Fruit fly (Drosophila melanogaster) whole organism, embryonic: ENCODE data around the gene CG5382.
A peak's percentile ranks its signal among the peaks of the same experiment; 100 is the strongest.

Experiments
- CG10209 ChIP-seq: fragments of 200-800 bp; sonication (Bioruptor generic); optimal IDR thresholded peaks from 3 replicates; lab custom pipeline; 2017; ENCODE audit warnings: missing biosample characterization, mild to moderate bottlenecking, missing genetic modification characterization, missing genetic modification reagents
- CG10321 ChIP-seq: fragments of 200-800 bp; sonication (Bioruptor generic); IDR thresholded peaks from 2 replicates; pipeline ENCODE4 v1.3.6; 2022; ENCODE audit warnings: missing biosample characterization, missing genetic modification characterization
- CG10431 ChIP-seq: fragments of 200-800 bp; sonication (Bioruptor generic); optimal IDR thresholded peaks from 3 replicates; lab custom pipeline; 2018; ENCODE audit warnings: missing biosample characterization, mild to moderate bottlenecking, missing genetic modification characterization
- CG11560 ChIP-seq: fragments of 200-800 bp; sonication (Bioruptor generic); IDR thresholded peaks from 3 replicates; pipeline ENCODE4 v1.3.6; 2022; ENCODE audit warnings: missing biosample characterization, missing genetic modification characterization
- CG12659 ChIP-seq: fragments of 200-800 bp; sonication (Bioruptor generic); optimal IDR thresholded peaks from 3 replicates; lab custom pipeline; 2017; ENCODE audit warnings: mild to moderate bottlenecking, missing biosample characterization, missing genetic modification reagents, missing genetic modification characterization
- CG13287 ChIP-seq: fragments of 200-800 bp; sonication (Bioruptor generic); IDR thresholded peaks from 2 replicates; pipeline ENCODE4 v1.3.6; 2022; ENCODE audit warnings: missing biosample characterization, missing genetic modification characterization; ENCODE audit not compliant: partially characterized antibody
- CG13894 ChIP-seq: fragments of 200-800 bp; sonication (Bioruptor generic); optimal IDR thresholded peaks from 3 replicates; lab custom pipeline; 2018; ENCODE audit warnings: missing biosample characterization, mild to moderate bottlenecking, missing genetic modification characterization, moderate library complexity
- CG14860 ChIP-seq: fragments of 200-800 bp; sonication (Bioruptor generic); IDR thresholded peaks from 3 replicates; pipeline ENCODE4 v1.3.6; 2022; ENCODE audit warnings: missing biosample characterization, missing genetic modification characterization; ENCODE audit not compliant: partially characterized antibody
- CG2116 ChIP-seq: fragments of 200-800 bp; sonication (Bioruptor generic); optimal IDR thresholded peaks from 3 replicates; lab custom pipeline; 2018; ENCODE audit warnings: missing biosample characterization, mild to moderate bottlenecking, missing genetic modification characterization
- CG31365 ChIP-seq: fragments of 200-800 bp; sonication (Bioruptor generic); optimal IDR thresholded peaks from 2 replicates; lab custom pipeline; 2018; ENCODE audit warnings: missing biosample characterization, mild to moderate bottlenecking, missing genetic modification characterization
- CG3163 ChIP-seq: fragments of 200-800 bp; sonication (Bioruptor generic); optimal IDR thresholded peaks from 3 replicates; lab custom pipeline; 2016; ENCODE audit warnings: missing biosample characterization, missing genetic modification characterization
- CG34224 ChIP-seq: fragments of 200-800 bp; sonication (Bioruptor generic); IDR thresholded peaks from 3 replicates; pipeline ENCODE4 v1.3.6; 2022; ENCODE audit warnings: missing biosample characterization, missing genetic modification characterization; ENCODE audit not compliant: partially characterized antibody
- CG4360 ChIP-seq: fragments of 200-800 bp; sonication (Bioruptor generic); IDR thresholded peaks from 2 replicates; pipeline ENCODE4 v1.3.6; 2022; ENCODE audit warnings: missing biosample characterization, missing genetic modification characterization
- CG43689 ChIP-seq: fragments of 200-800 bp; sonication (Bioruptor generic); IDR thresholded peaks from 2 replicates; pipeline ENCODE4 v1.3.6; 2022; ENCODE audit warnings: missing biosample characterization, missing genetic modification characterization
- CG4404 ChIP-seq: fragments of 200-800 bp; sonication (Bioruptor generic); IDR thresholded peaks from 2 replicates; pipeline ENCODE4 v1.3.6; 2022; ENCODE audit warnings: missing biosample characterization, missing genetic modification characterization
- CG4820 ChIP-seq: fragments of 200-800 bp; sonication (Bioruptor generic); optimal IDR thresholded peaks from 3 replicates; lab custom pipeline; 2016; ENCODE audit warnings: missing biosample characterization, missing genetic modification characterization
- CG6791 ChIP-seq: fragments of 200-800 bp; sonication (Bioruptor generic); IDR thresholded peaks from 3 replicates; pipeline ENCODE4 v1.3.6; 2022; ENCODE audit warnings: missing biosample characterization, missing genetic modification characterization; ENCODE audit not compliant: partially characterized antibody
- CG8478 ChIP-seq: fragments of >200 bp; optimal IDR thresholded peaks from 2 replicates; lab custom pipeline; 2018
- CG9876 ChIP-seq: fragments of 200-800 bp; sonication (Bioruptor generic); optimal IDR thresholded peaks from 2 replicates; lab custom pipeline; 2016; ENCODE audit warnings: missing biosample characterization, missing genetic modification characterization
- Dll ChIP-seq: fragments of 200-800 bp; sonication (Bioruptor generic); IDR thresholded peaks from 4 replicates; pipeline ENCODE4 v1.3.6; 2022; ENCODE audit warnings: missing biosample characterization, missing genetic modification characterization; ENCODE audit not compliant: partially characterized antibody
- HLH54F ChIP-seq: fragments of 200-800 bp; sonication (Bioruptor generic); optimal IDR thresholded peaks from 3 replicates; lab custom pipeline; 2016; ENCODE audit warnings: missing biosample characterization, missing genetic modification characterization
- Hmx ChIP-seq: fragments of 200-800 bp; sonication (Bioruptor generic); optimal IDR thresholded peaks from 2 replicates; lab custom pipeline; 2016; ENCODE audit warnings: missing biosample characterization, missing genetic modification characterization
- Kr ChIP-seq: fragments of 200-800 bp; sonication (Bioruptor generic); optimal IDR thresholded peaks from 2 replicates; lab custom pipeline; 2017; ENCODE audit warnings: missing biosample characterization, mild to moderate bottlenecking, missing genetic modification characterization
- Myb ChIP-seq: fragments of 200-800 bp; sonication (Bioruptor generic); optimal IDR thresholded peaks from 2 replicates; lab custom pipeline; 2016; ENCODE audit warnings: missing biosample characterization, missing genetic modification characterization
- Nf-YC ChIP-seq: fragments of 200-800 bp; optimal IDR thresholded peaks from 3 replicates; lab custom pipeline; 2019; ENCODE audit warnings: missing biosample characterization, mild to moderate bottlenecking, missing genetic modification characterization, moderate library complexity
- Scr ChIP-seq: fragments of 200-800 bp; sonication (Bioruptor generic); IDR thresholded peaks from 2 replicates; pipeline ENCODE4 v1.3.6; 2022; ENCODE audit warnings: missing biosample characterization, missing genetic modification characterization; ENCODE audit not compliant: partially characterized antibody
- TFAM ChIP-seq: fragments of 200-800 bp; sonication (Bioruptor generic); optimal IDR thresholded peaks from 2 replicates; lab custom pipeline; 2017; ENCODE audit warnings: missing biosample characterization, missing genetic modification characterization, inconsistent platforms
- ab ChIP-seq: fragments of 200-800 bp; sonication (Bioruptor generic); optimal IDR thresholded peaks from 2 replicates; lab custom pipeline; 2016; ENCODE audit warnings: missing biosample characterization, missing genetic modification characterization
- ac ChIP-seq: fragments of 200-800 bp; sonication (Bioruptor generic); optimal IDR thresholded peaks from 3 replicates; lab custom pipeline; 2017; ENCODE audit warnings: missing biosample characterization, mild to moderate bottlenecking, missing genetic modification characterization
- ato ChIP-seq: fragments of 200-800 bp; sonication (Bioruptor generic); IDR thresholded peaks from 2 replicates; pipeline ENCODE4 v1.3.6; 2022; ENCODE audit warnings: missing biosample characterization, missing genetic modification characterization; ENCODE audit not compliant: partially characterized antibody
- bsh ChIP-seq, 2 experiments: fragments of 200-800 bp; sonication (Bioruptor generic); optimal IDR thresholded peaks; 2 replicates each; lab custom pipeline; 2017 to 2018; ENCODE audit warnings: mild to moderate bottlenecking in 2 of 2, missing biosample characterization in 2 of 2, missing genetic modification characterization in 2 of 2, moderate library complexity in 1 of 2
- crc ChIP-seq: fragments of 200-800 bp; sonication (Bioruptor generic); optimal IDR thresholded peaks from 2 replicates; lab custom pipeline; 2016; ENCODE audit warnings: missing biosample characterization, missing genetic modification characterization
- cwo ChIP-seq: fragments of 200-800 bp; sonication (Bioruptor generic); optimal IDR thresholded peaks from 3 replicates; lab custom pipeline; 2017; ENCODE audit warnings: missing biosample characterization, missing genetic modification characterization, mild to moderate bottlenecking, moderate library complexity, missing genetic modification reagents
- dati ChIP-seq: fragments of 200-800 bp; sonication (Bioruptor generic); IDR thresholded peaks from 2 replicates; pipeline ENCODE4 v1.3.6; 2022; ENCODE audit warnings: missing biosample characterization, missing genetic modification characterization
- dysf ChIP-seq: fragments of 200-800 bp; sonication (Bioruptor generic); IDR thresholded peaks from 3 replicates; pipeline ENCODE4 v1.3.6; 2022; ENCODE audit warnings: missing biosample characterization, missing genetic modification characterization
- eve ChIP-seq, 2 experiments: fragments of >200 bp; optimal IDR thresholded peaks; 2 replicates each; lab custom pipeline; 2017; ENCODE audit warnings: missing biosample characterization in 2 of 2, missing genetic modification characterization in 2 of 2
- eyg ChIP-seq: fragments of 200-800 bp; sonication (Bioruptor generic); optimal IDR thresholded peaks from 3 replicates; lab custom pipeline; 2016; ENCODE audit warnings: missing biosample characterization, missing genetic modification characterization
- ftz-f1 ChIP-seq: fragments of 200-800 bp; sonication (Bioruptor generic); optimal IDR thresholded peaks from 2 replicates; lab custom pipeline; 2016; ENCODE audit warnings: missing biosample characterization, missing genetic modification characterization
- hkb ChIP-seq, 2 experiments: fragments of 200-800 bp in 1 of 2; fragments of >200 bp in 1 of 2; sonication (Bioruptor generic) in 1 of 2; IDR thresholded peaks in 1 of 2; optimal IDR thresholded peaks in 1 of 2; 2 replicates each; pipeline versions ENCODE4 v1.3.6 to Lab custom; 2017 to 2022; ENCODE audit warnings: missing biosample characterization in 1 of 2, missing genetic modification characterization in 1 of 2
- inv ChIP-seq: fragments of 200-800 bp; sonication (Bioruptor generic); IDR thresholded peaks from 2 replicates; pipeline ENCODE4 v1.3.6; 2022; ENCODE audit warnings: missing biosample characterization, missing genetic modification characterization; ENCODE audit not compliant: partially characterized antibody
- lilli ChIP-seq: fragments of 200-800 bp; sonication (Bioruptor generic); optimal IDR thresholded peaks from 3 replicates; lab custom pipeline; 2016; ENCODE audit warnings: missing biosample characterization, missing genetic modification characterization
- lov ChIP-seq, 2 experiments: fragments of 200-800 bp in 1 of 2; fragments of >200 bp in 1 of 2; sonication (Bioruptor generic) in 1 of 2; IDR thresholded peaks in 1 of 2; optimal IDR thresholded peaks in 1 of 2; 2 replicates in 1 of 2; 3 replicates in 1 of 2; pipeline versions ENCODE4 v1.3.6 to Lab custom; 2017 to 2022; ENCODE audit warnings: missing biosample characterization in 1 of 2, missing genetic modification characterization in 1 of 2
- nerfin-2 ChIP-seq: fragments of 200-800 bp; sonication (Bioruptor generic); IDR thresholded peaks from 2 replicates; pipeline ENCODE4 v1.3.6; 2022; ENCODE audit warnings: missing biosample characterization, missing genetic modification characterization; ENCODE audit not compliant: partially characterized antibody
- pan ChIP-seq, 4 experiments: fragments of >200 bp in 3 of 4; fragments of 200-800 bp in 1 of 4; sonication (Bioruptor generic) in 1 of 4; optimal IDR thresholded peaks in 3 of 4; IDR thresholded peaks in 1 of 4; 2 replicates each; pipeline versions ENCODE4 v1.3.6 to Lab custom; 2017 to 2022; ENCODE audit warnings: missing biosample characterization in 2 of 4, missing genetic modification characterization in 2 of 4, mixed read lengths in 1 of 4
- salm ChIP-seq: fragments of 200-800 bp; sonication (Bioruptor generic); optimal IDR thresholded peaks from 2 replicates; lab custom pipeline; 2018; ENCODE audit warnings: missing biosample characterization, mild to moderate bottlenecking, missing genetic modification characterization
- sd ChIP-seq: fragments of 200-800 bp; sonication (Bioruptor generic); optimal IDR thresholded peaks from 3 replicates; lab custom pipeline; 2018; ENCODE audit warnings: missing biosample characterization, mild to moderate bottlenecking, missing genetic modification characterization, moderate library complexity
- twi ChIP-seq: fragments of 200-800 bp; optimal IDR thresholded peaks from 2 replicates; lab custom pipeline; 2019; ENCODE audit warnings: missing biosample characterization, mild to moderate bottlenecking, missing genetic modification characterization, moderate library complexity

CG5382 gene

DNA sequence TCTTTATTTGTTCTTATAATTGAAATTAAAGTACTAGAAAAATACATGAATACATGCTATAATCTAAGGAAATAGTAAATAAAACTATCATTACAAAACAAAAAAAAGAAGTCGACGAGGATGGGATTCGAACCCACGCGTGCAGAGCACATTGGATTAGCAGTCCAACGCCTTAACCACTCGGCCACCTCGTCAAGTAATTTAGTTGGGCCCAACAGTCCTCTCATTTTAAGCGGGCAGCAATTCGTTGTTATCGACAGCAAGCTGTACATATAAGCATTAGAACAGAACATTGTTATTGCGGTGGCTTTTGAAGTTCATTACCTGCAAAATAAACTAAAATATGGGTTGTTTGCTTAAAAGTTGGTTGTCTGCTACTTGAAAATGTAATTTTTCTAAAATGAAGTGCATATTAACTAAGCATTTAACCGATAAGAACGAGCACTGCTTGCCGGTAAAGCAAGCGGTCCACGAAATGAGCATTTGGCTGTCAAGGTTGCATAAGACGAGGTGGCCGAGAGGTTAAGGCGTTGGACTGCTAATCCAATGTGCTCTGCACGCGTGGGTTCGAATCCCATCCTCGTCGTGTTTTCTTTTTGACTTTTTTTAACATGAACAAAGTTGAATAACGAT lies 31.4 kb upstream of the CG5382 start (continued):
- TF ChIP-seq CG31365 (peak; percentile 99), lov (optimal IDR thresholded peaks at IDR 0.05; lab: Kevin White, UChicago) (no peak), lov (GFP tag; IDR thresholded peaks at IDR 0.05; lab: Robert Waterston, UW) (no peak), CG6791 (GFP tag; lab: Robert Waterston, UW) (peak; percentile 94), twi (tag; lab: Kevin White, UChicago) (no peak), HLH54F (GFP tag; lab: Kevin White, UChicago) (no peak), CG12659 (GFP tag; lab: Kevin White, UChicago) (no peak), eyg (GFP tag; lab: Kevin White, UChicago) (no peak), pan (optimal IDR thresholded peaks at IDR 0.05; lab: Kevin White, UChicago) (no peak), pan (GFP tag; optimal IDR thresholded peaks at IDR 0.05 in 1 of 2, IDR thresholded peaks at IDR 0.05 in 1 of 2) (peak in 1 of 2 experiments; percentile 12), lilli (GFP tag; lab: Kevin White, UChicago) (no peak), CG4820 (no peak), cwo (GFP tag; lab: Kevin White, UChicago) (no peak), CG13287 (GFP tag; lab: Robert Waterston, UW) (peak; percentile 54; the same call in 1 of the 2 replicates), CG43689 (GFP tag; lab: Robert Waterston, UW) (no peak), CG14860 (GFP tag; lab: Robert Waterston, UW) (peak; percentile 88), TFAM (no peak), CG34224 (GFP tag; lab: Robert Waterston, UW) (peak; percentile 55; the same call in 2 of the 3 replicates), crc (no peak), CG4360 (0 out of 2 replicates have a peak, but pooled peaks have one; percentile 16), inv (GFP tag; lab: Robert Waterston, UW) (peak; percentile 44; the same call in 1 of the 2 replicates), Myb (GFP tag; lab: Kevin White, UChicago) (no peak), ac (no peak), CG10209 (no peak), CG10431 (GFP tag; lab: Kevin White, UChicago) (peak; percentile 53), Dll (GFP tag; lab: Robert Waterston, UW) (0 out of 4 replicates have a peak, but pooled peaks have one; percentile 56), CG2116 (GFP tag; lab: Kevin White, UChicago) (peak; percentile 7), CG13894 (tag; lab: Kevin White, UChicago) (no peak), nerfin-2 (peak; percentile 86), ato (GFP tag; lab: Robert Waterston, UW) (peak; percentile 74), CG9876 (GFP tag; lab: Kevin White, UChicago) (no peak), CG8478 (lab: Kevin White, UChicago) (peak; percentile 81), CG4404 (GFP tag; lab: Robert Waterston, UW) (no peak), dysf (GFP tag; lab: Robert Waterston, UW) (no peak), Nf-YC (tag; lab: Kevin White, UChicago) (no peak), ftz-f1 (GFP tag; lab: Kevin White, UChicago) (peak; percentile 84), Scr (peak; percentile 68), ab (no peak), bsh (GFP tag; optimal IDR thresholded peaks at IDR 0.05; lab: Kevin White, UChicago) (no peak), CG3163 (GFP tag; lab: Kevin White, UChicago) (no peak), sd (no peak), eve (GFP tag; optimal IDR thresholded peaks at IDR 0.05; lab: Kevin White, UChicago) (no peak), salm (tag; lab: Kevin White, UChicago) (no peak), Hmx (GFP tag; lab: Kevin White, UChicago) (no peak), CG10321 (GFP tag; lab: Robert Waterston, UW) (no peak), CG11560 (tag; lab: Robert Waterston, UW) (no peak), dati (no peak), Kr (GFP tag; lab: Kevin White, UChicago) (no peak), hkb (optimal IDR thresholded peaks at IDR 0.05; lab: Kevin White, UChicago) (peak; percentile 55), hkb (GFP tag; IDR thresholded peaks at IDR 0.05; lab: Robert Waterston, UW) (no peak)
